Fruit fly (Drosophila melanogaster) whole organism, embryonic: ENCODE data around the gene DIP-kappa.

ENCODE experiments used
- Abd-B ChIP-seq: fragments of 200-800 bp; sonication (Bioruptor generic); optimal IDR thresholded peaks from 2 replicates; lab custom pipeline; 2018; ENCODE audit warnings: missing biosample characterization, mild to moderate bottlenecking, missing genetic modification characterization, moderate library complexity
- Ada2b ChIP-seq: fragments of 200-800 bp; sonication (Bioruptor generic); IDR thresholded peaks from 2 replicates; pipeline ENCODE4 v1.3.6; 2022; ENCODE audit warnings: missing biosample characterization, missing genetic modification characterization
- Adf1 ChIP-seq: fragments of 200-800 bp; sonication (Bioruptor generic); IDR thresholded peaks from 2 replicates; pipeline ENCODE4 v1.3.6; 2022; ENCODE audit warnings: missing biosample characterization, missing genetic modification characterization
- Antp ChIP-seq: fragments of 200-800 bp; sonication (Bioruptor generic); optimal IDR thresholded peaks from 3 replicates; lab custom pipeline; 2016; ENCODE audit warnings: missing biosample characterization, missing genetic modification characterization
- CG10209 ChIP-seq: fragments of 200-800 bp; sonication (Bioruptor generic); optimal IDR thresholded peaks from 3 replicates; lab custom pipeline; 2017; ENCODE audit warnings: missing biosample characterization, mild to moderate bottlenecking, missing genetic modification characterization, missing genetic modification reagents
- CG11456 ChIP-seq: fragments of 200-800 bp; sonication (Bioruptor generic); IDR thresholded peaks from 3 replicates; pipeline ENCODE4 v1.3.6; 2022; ENCODE audit warnings: missing biosample characterization, missing genetic modification characterization
- CG11560 ChIP-seq: fragments of 200-800 bp; sonication (Bioruptor generic); IDR thresholded peaks from 3 replicates; pipeline ENCODE4 v1.3.6; 2022; ENCODE audit warnings: missing biosample characterization, missing genetic modification characterization
- CG11696 ChIP-seq: fragments of 200-800 bp; sonication (Bioruptor generic); IDR thresholded peaks from 2 replicates; pipeline ENCODE4 v1.3.6; 2022; ENCODE audit warnings: missing biosample characterization, missing genetic modification characterization
- CG12071 ChIP-seq: fragments of 200-800 bp; sonication (Bioruptor generic); optimal IDR thresholded peaks from 3 replicates; lab custom pipeline; 2018; ENCODE audit warnings: missing biosample characterization, mild to moderate bottlenecking, missing genetic modification characterization
- CG15269 ChIP-seq: fragments of 200-800 bp; sonication (Bioruptor generic); optimal IDR thresholded peaks from 2 replicates; lab custom pipeline; 2018; ENCODE audit warnings: missing biosample characterization, mild to moderate bottlenecking, missing genetic modification characterization, moderate library complexity
- CG1529 ChIP-seq: fragments of 200-800 bp; sonication (Bioruptor generic); optimal IDR thresholded peaks from 3 replicates; lab custom pipeline; 2018; ENCODE audit warnings: missing biosample characterization, missing genetic modification characterization
- CG15514 ChIP-seq: fragments of 200-800 bp; sonication (Bioruptor generic); optimal IDR thresholded peaks from 3 replicates; lab custom pipeline; 2017; ENCODE audit warnings: missing biosample characterization, missing genetic modification characterization, mild to moderate bottlenecking, moderate library complexity, missing genetic modification reagents
- CG1602 ChIP-seq: fragments of 200-800 bp; sonication (Bioruptor generic); optimal IDR thresholded peaks from 3 replicates; lab custom pipeline; 2016; ENCODE audit warnings: missing biosample characterization, missing genetic modification characterization
- CG1603 ChIP-seq: fragments of 200-800 bp; sonication (Bioruptor generic); optimal IDR thresholded peaks from 2 replicates; lab custom pipeline; 2019; ENCODE audit warnings: missing biosample characterization, mild to moderate bottlenecking, missing genetic modification characterization, moderate library complexity
- CG1647 ChIP-seq: fragments of 200-800 bp; sonication (Bioruptor generic); optimal IDR thresholded peaks from 3 replicates; lab custom pipeline; 2016; ENCODE audit warnings: missing biosample characterization, missing genetic modification characterization
- CG32772 ChIP-seq: fragments of 200-800 bp; sonication (Bioruptor generic); IDR thresholded peaks from 2 replicates; pipeline ENCODE4 v1.3.6; 2022; ENCODE audit warnings: missing biosample characterization, missing genetic modification characterization
- CG33557 ChIP-seq: fragments of 200-800 bp; sonication (Bioruptor generic); optimal IDR thresholded peaks from 2 replicates; lab custom pipeline; 2019; ENCODE audit warnings: missing biosample characterization, mild to moderate bottlenecking, missing genetic modification characterization, moderate library complexity
- CG34224 ChIP-seq: fragments of 200-800 bp; sonication (Bioruptor generic); IDR thresholded peaks from 3 replicates; pipeline ENCODE4 v1.3.6; 2022; ENCODE audit warnings: missing biosample characterization, missing genetic modification characterization; ENCODE audit not compliant: partially characterized antibody
- CG3847 ChIP-seq: fragments of 200-800 bp; sonication (Bioruptor generic); IDR thresholded peaks from 2 replicates; pipeline ENCODE4 v1.3.6; 2022; ENCODE audit warnings: missing biosample characterization, missing genetic modification characterization
- CG7556 ChIP-seq: fragments of 200-800 bp; sonication (Bioruptor generic); optimal IDR thresholded peaks from 2 replicates; lab custom pipeline; 2017; ENCODE audit warnings: missing biosample characterization, mild to moderate bottlenecking, missing genetic modification characterization
- CG7839 ChIP-seq: fragments of 200-800 bp; sonication (Bioruptor generic); optimal IDR thresholded peaks from 3 replicates; lab custom pipeline; 2018; ENCODE audit warnings: missing biosample characterization, mild to moderate bottlenecking, missing genetic modification characterization, moderate library complexity
- CG7963 ChIP-seq: fragments of 200-800 bp; sonication (Bioruptor generic); IDR thresholded peaks from 3 replicates; pipeline ENCODE4 v1.3.6; 2022; ENCODE audit warnings: missing biosample characterization, missing genetic modification characterization; ENCODE audit not compliant: partially characterized antibody
- Deaf1 ChIP-seq: fragments of 200-800 bp; optimal IDR thresholded peaks from 3 replicates; lab custom pipeline; 2019; ENCODE audit warnings: missing biosample characterization, mild to moderate bottlenecking, missing genetic modification characterization, moderate library complexity
- Fer3 ChIP-seq: fragments of 200-800 bp; sonication (Bioruptor generic); optimal IDR thresholded peaks from 2 replicates; lab custom pipeline; 2018; ENCODE audit warnings: missing biosample characterization, mild to moderate bottlenecking, missing genetic modification characterization, moderate library complexity
- GATAe ChIP-seq: fragments of 200-800 bp; sonication (Bioruptor generic); conservative IDR thresholded peaks from 2 replicates; pipeline ENCODE4 v1.3.6; 2022; ENCODE audit warnings: missing biosample characterization, missing genetic modification characterization
- HLH3B ChIP-seq: fragments of 200-800 bp; sonication (Bioruptor generic); IDR thresholded peaks from 2 replicates; pipeline ENCODE4 v1.3.6; 2022; ENCODE audit warnings: missing biosample characterization, missing genetic modification characterization
- HLH4C ChIP-seq: fragments of 200-800 bp; sonication (Bioruptor generic); IDR thresholded peaks from 3 replicates; pipeline ENCODE4 v1.3.6; 2022; ENCODE audit warnings: missing biosample characterization, missing genetic modification characterization; ENCODE audit not compliant: partially characterized antibody
- HLHmδ ChIP-seq: fragments of 200-800 bp; sonication (Bioruptor generic); optimal IDR thresholded peaks from 2 replicates; lab custom pipeline; 2018; ENCODE audit warnings: missing biosample characterization, mild to moderate bottlenecking, missing genetic modification characterization, moderate library complexity
- Hey ChIP-seq: fragments of 200-800 bp; sonication (Bioruptor generic); optimal IDR thresholded peaks from 3 replicates; lab custom pipeline; 2018; ENCODE audit warnings: missing biosample characterization, mild to moderate bottlenecking, missing genetic modification characterization
- Jarid2 ChIP-seq: fragments of 200-800 bp; sonication (Bioruptor generic); optimal IDR thresholded peaks from 3 replicates; lab custom pipeline; 2017; ENCODE audit warnings: mild to moderate bottlenecking, missing biosample characterization, missing genetic modification reagents, missing genetic modification characterization
- Mes4 ChIP-seq: fragments of 200-800 bp; sonication (Bioruptor generic); optimal IDR thresholded peaks from 2 replicates; lab custom pipeline; 2016; ENCODE audit warnings: missing biosample characterization, missing genetic modification characterization
- Neu2 ChIP-seq: fragments of 200-800 bp; sonication (Bioruptor generic); optimal IDR thresholded peaks from 3 replicates; lab custom pipeline; 2016; ENCODE audit warnings: missing biosample characterization, missing genetic modification characterization, borderline replicate concordance
- Nf-YB ChIP-seq: fragments of 200-800 bp; sonication (Bioruptor generic); optimal IDR thresholded peaks from 3 replicates; lab custom pipeline; 2019; ENCODE audit warnings: missing biosample characterization, mild to moderate bottlenecking, missing genetic modification characterization, moderate library complexity
- Nf-YC ChIP-seq: fragments of 200-800 bp; optimal IDR thresholded peaks from 3 replicates; lab custom pipeline; 2019; ENCODE audit warnings: missing biosample characterization, mild to moderate bottlenecking, missing genetic modification characterization, moderate library complexity
- NfI ChIP-seq: fragments of 200-800 bp; sonication (Bioruptor generic); optimal IDR thresholded peaks from 3 replicates; lab custom pipeline; 2018; ENCODE audit warnings: missing biosample characterization, mild to moderate bottlenecking, missing genetic modification characterization, moderate library complexity
- Sry-δ ChIP-seq: fragments of 200-800 bp; sonication (Bioruptor generic); optimal IDR thresholded peaks from 2 replicates; lab custom pipeline; 2016; ENCODE audit warnings: missing biosample characterization, missing genetic modification characterization
- Tbp ChIP-seq: fragments of >200 bp; optimal IDR thresholded peaks from 2 replicates; lab custom pipeline; 2018; ENCODE audit warnings: missing biosample characterization, missing genetic modification characterization
- Vsx1 ChIP-seq: fragments of 200-800 bp; sonication (Bioruptor generic); optimal IDR thresholded peaks from 2 replicates; lab custom pipeline; 2017; ENCODE audit warnings: missing biosample characterization, mild to moderate bottlenecking, missing genetic modification characterization, missing genetic modification reagents
- abd-A ChIP-seq: fragments of 200-800 bp; sonication (Bioruptor generic); optimal IDR thresholded peaks from 3 replicates; lab custom pipeline; 2019; ENCODE audit warnings: missing biosample characterization, mild to moderate bottlenecking, missing genetic modification characterization, moderate library complexity
- cad ChIP-seq: fragments of >200 bp; optimal IDR thresholded peaks from 2 replicates; lab custom pipeline; 2017; ENCODE audit warnings: missing biosample characterization, missing genetic modification characterization
- crc ChIP-seq: fragments of 200-800 bp; sonication (Bioruptor generic); optimal IDR thresholded peaks from 2 replicates; lab custom pipeline; 2016; ENCODE audit warnings: missing biosample characterization, missing genetic modification characterization
- cwo ChIP-seq: fragments of 200-800 bp; sonication (Bioruptor generic); optimal IDR thresholded peaks from 3 replicates; lab custom pipeline; 2017; ENCODE audit warnings: missing biosample characterization, missing genetic modification characterization, mild to moderate bottlenecking, moderate library complexity, missing genetic modification reagents
- esg ChIP-seq: fragments of 200-800 bp; sonication (Bioruptor generic); conservative IDR thresholded peaks from 2 replicates; pipeline ENCODE4 v1.3.6; 2022; ENCODE audit warnings: missing biosample characterization, missing genetic modification characterization
- eve ChIP-seq, 2 experiments: fragments of >200 bp; optimal IDR thresholded peaks; 2 replicates each; lab custom pipeline; 2017; ENCODE audit warnings: missing biosample characterization in 2 of 2, missing genetic modification characterization in 2 of 2
- fd96Cb ChIP-seq: fragments of 200-800 bp; sonication (Bioruptor generic); optimal IDR thresholded peaks from 2 replicates; lab custom pipeline; 2018; ENCODE audit warnings: missing biosample characterization, mild to moderate bottlenecking, missing genetic modification characterization, moderate library complexity
- gcm ChIP-seq: fragments of 200-800 bp; sonication (Bioruptor generic); optimal IDR thresholded peaks from 2 replicates; lab custom pipeline; 2019; ENCODE audit warnings: missing biosample characterization, mild to moderate bottlenecking, missing genetic modification characterization, moderate library complexity
- mirr ChIP-seq: fragments of 200-800 bp; sonication (Bioruptor generic); optimal IDR thresholded peaks from 3 replicates; lab custom pipeline; 2018; ENCODE audit warnings: missing biosample characterization, mild to moderate bottlenecking, missing genetic modification characterization
- phol ChIP-seq: fragments of 200-800 bp; sonication (Bioruptor generic); optimal IDR thresholded peaks from 3 replicates; lab custom pipeline; 2018; ENCODE audit warnings: missing biosample characterization, mild to moderate bottlenecking, missing genetic modification characterization, moderate library complexity
- sr ChIP-seq: fragments of 200-800 bp; sonication (Bioruptor generic); IDR thresholded peaks from 3 replicates; pipeline ENCODE4 v1.3.6; 2022; ENCODE audit warnings: missing biosample characterization, missing genetic modification characterization

DIP-kappa gene

dm6 chr2L:13717121-13717520 is at the start of gene DIP-kappa:
DIP-kappa (minus strand) TSS chr2L:13717320.
- TF ChIP-seq Jarid2 (GFP tag; lab: Kevin White, UChicago) (peak; percentile 12), cwo (GFP tag; lab: Kevin White, UChicago) (no peak), CG3847 (GFP tag; lab: Robert Waterston, UW) (no peak), CG1529 (GFP tag; lab: Kevin White, UChicago) (no peak), eve (GFP tag; optimal IDR thresholded peaks at IDR 0.05; lab: Kevin White, UChicago) (no peak), HLHmδ (GFP tag; lab: Kevin White, UChicago) (no peak), cad (GFP tag; lab: Kevin White, UChicago) (no peak), Nf-YB (GFP tag; lab: Kevin White, UChicago) (peak; percentile 63), HLH4C (GFP tag; lab: Robert Waterston, UW) (no peak), abd-A (tag; lab: Kevin White, UChicago) (peak; percentile 40), CG10209 (GFP tag; lab: Kevin White, UChicago) (no peak), CG7963 (GFP tag; lab: Robert Waterston, UW) (0 out of 3 replicates have a peak, but pooled peaks have one; percentile 24), Sry-δ (GFP tag; lab: Kevin White, UChicago) (no peak), Ada2b (GFP tag; lab: Robert Waterston, UW) (no peak), CG32772 (GFP tag; lab: Robert Waterston, UW) (no peak), Nf-YC (tag; lab: Kevin White, UChicago) (peak; percentile 91), gcm (GFP tag; lab: Kevin White, UChicago) (no peak), mirr (GFP tag; lab: Kevin White, UChicago) (no peak), CG11456 (GFP tag; lab: Robert Waterston, UW) (peak; percentile 47; the same call in 1 of the 3 replicates), Fer3 (tag; lab: Kevin White, UChicago) (no peak), Vsx1 (GFP tag; lab: Kevin White, UChicago) (no peak), phol (tag; lab: Kevin White, UChicago) (no peak), Neu2 (GFP tag; lab: Kevin White, UChicago) (no peak), CG1647 (GFP tag; lab: Kevin White, UChicago) (no peak), NfI (no peak), Hey (tag; lab: Kevin White, UChicago) (no peak), CG1602 (GFP tag; lab: Kevin White, UChicago) (no peak), esg (GFP tag; lab: Robert Waterston, UW) (no peak), CG15514 (GFP tag; lab: Kevin White, UChicago) (no peak), HLH3B (GFP tag; lab: Robert Waterston, UW) (no peak), CG1603 (tag; lab: Kevin White, UChicago) (no peak), Adf1 (GFP tag; lab: Robert Waterston, UW) (no peak), CG7556 (GFP tag; lab: Kevin White, UChicago) (no peak), Tbp (GFP tag; lab: Kevin White, UChicago) (no peak), CG15269 (no peak), GATAe (GFP tag; lab: Robert Waterston, UW) (no peak), CG7839 (no peak), CG12071 (no peak), Abd-B (GFP tag; lab: Kevin White, UChicago) (no peak), Mes4 (GFP tag; lab: Kevin White, UChicago) (no peak), CG34224 (GFP tag; lab: Robert Waterston, UW) (no peak), CG11696 (GFP tag; lab: Robert Waterston, UW) (no peak), Antp (GFP tag; lab: Kevin White, UChicago) (no peak), CG33557 (GFP tag; lab: Kevin White, UChicago) (no peak), fd96Cb (tag; lab: Kevin White, UChicago) (no peak), CG11560 (0 out of 3 replicates have a peak, but pooled peaks have one; percentile 11), Deaf1 (tag; lab: Kevin White, UChicago) (peak; percentile 96), crc (GFP tag; lab: Kevin White, UChicago) (no peak), sr (GFP tag; lab: Robert Waterston, UW) (no peak)
